Fruit fly (Drosophila melanogaster) whole organism, embryonic: ENCODE results near the gene Ppcs.

Source experiments
- Adf1 ChIP-seq: fragments of 200-800 bp; sonication (Bioruptor generic); IDR thresholded peaks from 2 replicates; pipeline ENCODE4 v1.3.6; 2022; ENCODE audit warnings: missing biosample characterization, missing genetic modification characterization
- CG10209 ChIP-seq: fragments of 200-800 bp; sonication (Bioruptor generic); optimal IDR thresholded peaks from 3 replicates; lab custom pipeline; 2017; ENCODE audit warnings: missing biosample characterization, mild to moderate bottlenecking, missing genetic modification characterization, missing genetic modification reagents
- CG15479 ChIP-seq: fragments of 200-800 bp; sonication (Bioruptor generic); optimal IDR thresholded peaks from 3 replicates; lab custom pipeline; 2019; ENCODE audit warnings: missing biosample characterization, mild to moderate bottlenecking, missing genetic modification characterization, moderate library complexity
- CG18599 ChIP-seq: fragments of 200-800 bp; sonication (Bioruptor generic); optimal IDR thresholded peaks from 3 replicates; lab custom pipeline; 2017; ENCODE audit warnings: missing biosample characterization, missing genetic modification characterization, mild to moderate bottlenecking, moderate library complexity, missing genetic modification reagents
- CG33213 ChIP-seq: fragments of 200-800 bp; sonication (Bioruptor generic); optimal IDR thresholded peaks from 3 replicates; lab custom pipeline; 2016; ENCODE audit warnings: missing biosample characterization, missing genetic modification characterization
- CG6689 ChIP-seq: fragments of 200-800 bp; sonication (Bioruptor generic); IDR thresholded peaks from 2 replicates; pipeline ENCODE4 v1.3.6; 2022; ENCODE audit warnings: missing biosample characterization, missing genetic modification characterization
- Med ChIP-seq: fragments of 200-800 bp; sonication (Bioruptor generic); peaks from one replicate; lab custom pipeline; 2016; ENCODE audit warnings: missing biosample characterization, missing genetic modification characterization, mild to moderate bottlenecking, inconsistent platforms, moderate library complexity
- Trl ChIP-seq, 3 experiments: fragments of >200 bp in 2 of 3; fragments of 200-800 bp in 1 of 3; sonication (Bioruptor generic) in 1 of 3; optimal IDR thresholded peaks; 2 replicates in 1 of 3; 3 replicates in 2 of 3; lab custom pipeline; 2016 to 2017; ENCODE audit warnings: missing biosample characterization in 1 of 3, missing genetic modification characterization in 1 of 3
- abd-A ChIP-seq: fragments of 200-800 bp; sonication (Bioruptor generic); optimal IDR thresholded peaks from 3 replicates; lab custom pipeline; 2019; ENCODE audit warnings: missing biosample characterization, mild to moderate bottlenecking, missing genetic modification characterization, moderate library complexity
- al ChIP-seq: fragments of 200-800 bp; sonication (Bioruptor generic); IDR thresholded peaks from 2 replicates; pipeline ENCODE4 v1.3.6; 2022; ENCODE audit warnings: missing biosample characterization, missing genetic modification characterization
- aop ChIP-seq: fragments of 200-800 bp; sonication (Bioruptor generic); IDR thresholded peaks from 2 replicates; pipeline ENCODE4 v1.3.6; 2022; ENCODE audit warnings: missing biosample characterization, missing genetic modification characterization
- corto ChIP-seq: fragments of 200-800 bp; sonication (Bioruptor generic); optimal IDR thresholded peaks from 2 replicates; lab custom pipeline; 2016; ENCODE audit warnings: missing biosample characterization, mild to moderate bottlenecking, missing genetic modification characterization, moderate library complexity
- croc ChIP-seq: fragments of 200-800 bp; sonication (Bioruptor generic); conservative IDR thresholded peaks from 3 replicates; pipeline ENCODE4 v1.3.6; 2022; ENCODE audit warnings: missing biosample characterization, missing genetic modification characterization
- crol ChIP-seq: fragments of 200-800 bp; sonication (Bioruptor generic); IDR thresholded peaks from 2 replicates; pipeline ENCODE4 v1.3.6; 2022; ENCODE audit warnings: missing biosample characterization, missing genetic modification characterization
- exex ChIP-seq: fragments of 200-800 bp; sonication (Bioruptor generic); optimal IDR thresholded peaks from 4 replicates; lab custom pipeline; 2018; ENCODE audit warnings: missing biosample characterization, mild to moderate bottlenecking, missing genetic modification characterization, moderate library complexity
- kay ChIP-seq: fragments of 200-800 bp; sonication (Bioruptor generic); optimal IDR thresholded peaks from 2 replicates; lab custom pipeline; 2016; ENCODE audit warnings: missing biosample characterization, missing genetic modification characterization
- kni ChIP-seq: fragments of 200-800 bp; sonication (Bioruptor generic); optimal IDR thresholded peaks from 3 replicates; lab custom pipeline; 2017; ENCODE audit warnings: mild to moderate bottlenecking, missing biosample characterization, missing genetic modification reagents, missing genetic modification characterization
- knrl ChIP-seq: fragments of 200-800 bp; sonication (Bioruptor generic); IDR thresholded peaks from 3 replicates; pipeline ENCODE4 v1.3.6; 2022; ENCODE audit warnings: missing biosample characterization, missing genetic modification characterization; ENCODE audit not compliant: partially characterized antibody
- lab ChIP-seq: fragments of 200-800 bp; sonication (Bioruptor generic); optimal IDR thresholded peaks from 3 replicates; lab custom pipeline; 2017; ENCODE audit warnings: missing biosample characterization, missing genetic modification characterization, mild to moderate bottlenecking, moderate library complexity, missing genetic modification reagents
- mld ChIP-seq: fragments of 200-800 bp; sonication (Bioruptor generic); IDR thresholded peaks from 3 replicates; pipeline ENCODE4 v1.3.6; 2022; ENCODE audit warnings: missing biosample characterization, missing genetic modification characterization; ENCODE audit not compliant: partially characterized antibody
- nau ChIP-seq: fragments of 200-800 bp; sonication (Bioruptor generic); optimal IDR thresholded peaks from 3 replicates; lab custom pipeline; 2017; ENCODE audit warnings: missing biosample characterization, mild to moderate bottlenecking, missing genetic modification characterization, missing genetic modification reagents
- nmo ChIP-seq: fragments of 200-800 bp; sonication (Bioruptor generic); optimal IDR thresholded peaks from 2 replicates; lab custom pipeline; 2018; ENCODE audit warnings: missing biosample characterization, mild to moderate bottlenecking, missing genetic modification characterization, moderate library complexity
- oc ChIP-seq: fragments of 200-800 bp; sonication (Bioruptor generic); optimal IDR thresholded peaks from 2 replicates; lab custom pipeline; 2018; ENCODE audit warnings: missing biosample characterization, mild to moderate bottlenecking, missing genetic modification characterization, moderate library complexity
- rib ChIP-seq: fragments of 200-800 bp; sonication (Bioruptor generic); IDR thresholded peaks from 2 replicates; pipeline ENCODE4 v1.3.6; 2022; ENCODE audit warnings: missing biosample characterization, missing genetic modification characterization
- sens ChIP-seq: fragments of 200-800 bp; sonication (Bioruptor generic); peaks from one replicate; lab custom pipeline; 2016; ENCODE audit warnings: missing biosample characterization, missing genetic modification characterization
- sima ChIP-seq: fragments of 200-800 bp; sonication (Bioruptor generic); optimal IDR thresholded peaks from 2 replicates; lab custom pipeline; 2016; ENCODE audit warnings: missing biosample characterization, missing genetic modification characterization
- slbo ChIP-seq: fragments of 200-800 bp; sonication (Bioruptor generic); IDR thresholded peaks from 2 replicates; pipeline ENCODE4 v1.3.6; 2022; ENCODE audit warnings: missing biosample characterization, missing genetic modification characterization
- sna ChIP-seq: fragments of 200-800 bp; sonication (Bioruptor generic); IDR thresholded peaks from 2 replicates; pipeline ENCODE4 v1.3.6; 2022; ENCODE audit warnings: missing biosample characterization, missing genetic modification characterization; ENCODE audit not compliant: partially characterized antibody
- sqz ChIP-seq: fragments of 200-800 bp; sonication (Bioruptor generic); optimal IDR thresholded peaks from 3 replicates; lab custom pipeline; 2018; ENCODE audit warnings: missing biosample characterization, mild to moderate bottlenecking, missing genetic modification characterization
- sug ChIP-seq: fragments of 200-800 bp; optimal IDR thresholded peaks from 2 replicates; lab custom pipeline; 2019; ENCODE audit warnings: missing biosample characterization, mild to moderate bottlenecking, missing genetic modification characterization, moderate library complexity
- vvl ChIP-seq: fragments of 200-800 bp; sonication (Bioruptor generic); IDR thresholded peaks from 2 replicates; pipeline ENCODE4 v1.3.6; 2022; ENCODE audit warnings: missing biosample characterization, missing genetic modification characterization

Ppcs gene

DNA sequence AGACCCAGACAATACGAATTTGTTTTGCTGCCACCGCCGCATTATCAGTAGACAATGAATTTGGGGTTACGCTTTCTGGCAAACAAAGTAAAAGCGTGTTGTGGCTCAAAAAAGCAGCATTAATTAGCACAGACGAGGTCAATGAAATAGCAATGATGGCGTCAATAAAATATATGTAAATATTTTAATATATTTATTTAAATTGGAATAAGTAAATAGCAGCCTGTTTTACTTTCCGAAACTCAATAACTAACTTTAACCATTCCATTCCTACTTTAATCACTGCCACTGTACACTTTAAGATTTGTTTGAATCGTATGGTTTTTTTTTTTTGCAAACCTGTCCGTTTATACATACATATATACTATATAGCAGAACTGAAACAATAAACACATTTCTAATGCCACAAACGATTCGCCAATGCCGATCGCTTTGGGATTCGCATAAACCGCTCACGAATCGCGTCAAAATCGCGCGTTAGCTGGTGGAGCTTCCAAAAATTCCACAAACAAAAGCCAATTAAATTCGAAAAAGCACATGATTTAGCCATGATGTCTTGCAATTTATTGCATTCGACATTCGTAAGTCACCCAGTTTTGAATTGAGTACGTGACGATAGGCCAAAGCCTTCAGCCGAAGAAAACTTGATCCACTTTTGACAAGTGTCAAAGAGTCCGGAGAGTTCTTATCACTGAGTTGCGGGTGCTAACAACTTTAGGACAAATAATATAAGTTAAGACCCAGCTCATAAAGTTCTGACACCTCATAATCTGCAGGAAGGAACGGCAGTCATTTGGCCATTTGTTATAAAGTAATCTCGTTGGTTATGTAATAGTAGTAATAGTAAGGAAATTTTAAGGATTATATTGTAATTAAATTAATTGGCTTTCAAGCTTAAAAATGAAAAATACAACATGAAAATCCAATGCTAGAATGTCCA lies 4.4 kb upstream of the Ppcs start (continued):
- TF ChIP-seq CG15479 (no peak), CG33213 (GFP tag; lab: Kevin White, UChicago) (no peak), sima (GFP tag; lab: Kevin White, UChicago) (no peak), corto (no peak), nau (GFP tag; lab: Kevin White, UChicago) (no peak), sna (no peak)
- TF ChIP-seq, all 482 proteins: peak for 125

DNA sequence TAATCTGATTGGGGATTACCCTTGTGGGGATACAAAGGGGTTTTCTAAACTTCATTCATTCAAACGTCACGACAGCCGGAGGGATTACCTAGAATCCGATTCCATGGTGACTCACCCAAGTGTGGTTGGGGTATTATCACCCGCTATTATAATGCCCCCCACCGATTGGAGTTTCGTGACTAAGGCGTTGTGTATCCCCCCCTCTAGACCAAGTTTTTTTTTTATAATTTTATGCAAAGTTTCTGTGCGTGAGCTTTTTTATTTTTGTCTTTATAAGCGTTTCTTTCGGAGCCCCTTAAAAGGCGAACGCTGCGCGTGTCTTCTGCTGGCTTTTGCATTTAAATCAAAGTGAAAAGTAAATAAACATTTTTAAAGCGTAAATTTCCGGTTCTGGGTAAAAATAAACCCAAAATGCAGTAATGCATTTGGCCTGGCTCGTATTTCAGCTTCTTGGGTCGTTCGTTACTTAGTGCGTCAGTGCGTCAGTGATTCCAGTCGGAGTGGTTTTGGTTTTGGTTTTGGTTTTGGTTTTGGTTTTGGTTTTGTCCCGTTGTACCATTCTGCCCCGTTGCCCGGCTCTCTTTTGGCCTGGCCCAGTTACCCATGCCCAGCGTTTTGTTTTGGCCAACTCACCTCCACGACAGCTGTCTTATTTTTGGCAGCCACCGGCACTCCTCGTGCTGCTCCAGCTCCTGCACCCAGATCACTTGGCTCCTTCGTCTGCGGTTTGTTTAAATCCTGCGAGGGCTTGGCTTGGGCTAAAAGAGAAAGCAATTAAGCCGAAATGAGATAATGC lies 3.3 kb upstream of the Ppcs start:
- TF ChIP-seq kni (GFP tag; lab: Kevin White, UChicago) = peak; percentile 39
- TF ChIP-seq al (GFP tag; lab: Robert Waterston, UW) = no peak
- no peak for TF ChIP-seq CG15479
- TF ChIP-seq knrl (GFP tag; lab: Robert Waterston, UW) = 0 out of 3 replicates have a peak, but pooled peaks have one; percentile 27
- peak; percentile 78 for TF ChIP-seq vvl (GFP tag; lab: Robert Waterston, UW)
- peak; percentile 50 for TF ChIP-seq Med (GFP tag; lab: Kevin White, UChicago)
- peak; percentile 58 for TF ChIP-seq kay
- peak; percentile 77 for TF ChIP-seq sqz
- no peak for TF ChIP-seq aop (GFP tag; lab: Robert Waterston, UW)
- TF ChIP-seq CG6689 = no peak
- TF ChIP-seq abd-A (tag; lab: Kevin White, UChicago) = peak; percentile 2
- peak; percentile 28; the same call in 1 of the 2 replicates for TF ChIP-seq crol
- TF ChIP-seq slbo (GFP tag; lab: Robert Waterston, UW) = 0 out of 2 replicates have a peak, but pooled peaks have one; percentile 12
- peak; percentile 45 for TF ChIP-seq oc (tag; lab: Kevin White, UChicago)
- no peak for TF ChIP-seq CG10209 (GFP tag; lab: Kevin White, UChicago)

- TF ChIP-seq Med (GFP tag; lab: Kevin White, UChicago) = peak; percentile 23
- TF ChIP-seq exex = peak; percentile 76
- TF ChIP-seq sens (GFP tag; lab: Kevin White, UChicago) = peak; percentile 21
- TF ChIP-seq lab = peak; percentile 38
- TF ChIP-seq Adf1 (GFP tag; lab: Robert Waterston, UW) = peak; percentile 15; the same call in 1 of the 2 replicates
- TF ChIP-seq sug = peak; percentile 78
- peak; percentile 8 for TF ChIP-seq CG18599 (GFP tag; lab: Kevin White, UChicago)
- peak in 1 of 2 experiments; percentile 16 for TF ChIP-seq Trl (optimal IDR thresholded peaks at IDR 0.05; lab: Kevin White, UChicago)
- no peak for TF ChIP-seq Trl (GFP tag; optimal IDR thresholded peaks at IDR 0.05; lab: Kevin White, UChicago)
- no peak for TF ChIP-seq croc (GFP tag; lab: Robert Waterston, UW)
- TF ChIP-seq nmo (GFP tag; lab: Kevin White, UChicago) = no peak
- TF ChIP-seq rib = peak; percentile 56; the same call in 1 of the 2 replicates
- TF ChIP-seq mld = no peak
- TF ChIP-seq, all 482 proteins: peak for 9
Measured at dm6 chr3R:19134957-19135356, 12.8 kb downstream of the Ppcs start, which contains the start of gene Cyp12a4. Gene Cyp12a4 (plus strand): TSS chr3R:19135158.
